Fruit fly (Drosophila melanogaster) whole organism, embryonic: ENCODE measurements around the gene CG13359.

Experiments used
- Aef1 ChIP-seq: fragments of 200-800 bp; sonication (Bioruptor generic); IDR thresholded peaks from 3 replicates; pipeline ENCODE4 v1.3.6; 2022; ENCODE audit warnings: missing biosample characterization, missing genetic modification characterization
- Atf-2 ChIP-seq: fragments of 200-800 bp; sonication (Bioruptor generic); optimal IDR thresholded peaks from 2 replicates; lab custom pipeline; 2016; ENCODE audit warnings: missing biosample characterization, missing genetic modification characterization
- Bgb ChIP-seq: fragments of 200-800 bp; sonication (Bioruptor generic); IDR thresholded peaks from 2 replicates; pipeline ENCODE4 v1.3.6; 2022; ENCODE audit warnings: missing biosample characterization, missing genetic modification characterization; ENCODE audit not compliant: partially characterized antibody
- CG11247 ChIP-seq: fragments of 200-800 bp; sonication (Bioruptor generic); IDR thresholded peaks from 2 replicates; pipeline ENCODE4 v1.3.6; 2022; ENCODE audit warnings: missing biosample characterization, missing genetic modification characterization
- CG11696 ChIP-seq: fragments of 200-800 bp; sonication (Bioruptor generic); IDR thresholded peaks from 2 replicates; pipeline ENCODE4 v1.3.6; 2022; ENCODE audit warnings: missing biosample characterization, missing genetic modification characterization
- CG12769 ChIP-seq: fragments of 200-800 bp; sonication (Bioruptor generic); optimal IDR thresholded peaks from 2 replicates; lab custom pipeline; 2019; ENCODE audit warnings: missing biosample characterization, mild to moderate bottlenecking, missing genetic modification characterization, moderate library complexity
- CG14014 ChIP-seq: fragments of 200-800 bp; sonication (Bioruptor generic); IDR thresholded peaks from 2 replicates; pipeline ENCODE4 v1.3.6; 2022; ENCODE audit warnings: missing biosample characterization, missing genetic modification characterization
- CG17912 ChIP-seq: fragments of 200-800 bp; sonication (Bioruptor generic); optimal IDR thresholded peaks from 2 replicates; lab custom pipeline; 2018; ENCODE audit warnings: missing biosample characterization, mild to moderate bottlenecking, missing genetic modification characterization
- CG3065 ChIP-seq: fragments of 200-800 bp; sonication (Bioruptor generic); optimal IDR thresholded peaks from 2 replicates; lab custom pipeline; 2016; ENCODE audit warnings: missing biosample characterization, missing genetic modification characterization
- CG31365 ChIP-seq: fragments of 200-800 bp; sonication (Bioruptor generic); optimal IDR thresholded peaks from 2 replicates; lab custom pipeline; 2018; ENCODE audit warnings: missing biosample characterization, mild to moderate bottlenecking, missing genetic modification characterization
- CG33213 ChIP-seq: fragments of 200-800 bp; sonication (Bioruptor generic); optimal IDR thresholded peaks from 3 replicates; lab custom pipeline; 2016; ENCODE audit warnings: missing biosample characterization, missing genetic modification characterization
- CG4282 ChIP-seq: fragments of 200-800 bp; sonication (Bioruptor generic); optimal IDR thresholded peaks from 2 replicates; lab custom pipeline; 2016; ENCODE audit warnings: missing biosample characterization, missing genetic modification characterization
- CG6854 ChIP-seq: fragments of 200-800 bp; sonication (Bioruptor generic); optimal IDR thresholded peaks from 3 replicates; lab custom pipeline; 2017; ENCODE audit warnings: missing biosample characterization, mild to moderate bottlenecking, missing genetic modification characterization
- CG7357 ChIP-seq: fragments of 200-800 bp; sonication (Bioruptor generic); IDR thresholded peaks from 3 replicates; pipeline ENCODE4 v1.3.6; 2022; ENCODE audit warnings: missing biosample characterization, missing genetic modification characterization
- CG7987 ChIP-seq: fragments of 200-800 bp; sonication (Bioruptor generic); optimal IDR thresholded peaks from 2 replicates; lab custom pipeline; 2018; ENCODE audit warnings: missing biosample characterization, mild to moderate bottlenecking, missing genetic modification characterization, moderate library complexity
- CG8290 ChIP-seq, 3 experiments: fragments of 200-800 bp; sonication (Bioruptor generic); optimal IDR thresholded peaks; 2 replicates each; lab custom pipeline; 2016 to 2019; ENCODE audit warnings: missing biosample characterization in 3 of 3, missing genetic modification characterization in 3 of 3, mild to moderate bottlenecking in 2 of 3, moderate library complexity in 1 of 3
- CG9609 ChIP-seq: fragments of 200-800 bp; sonication (Bioruptor generic); optimal IDR thresholded peaks from 3 replicates; lab custom pipeline; 2016; ENCODE audit warnings: missing biosample characterization, missing genetic modification characterization
- Drgx ChIP-seq: fragments of 200-800 bp; sonication (Bioruptor generic); IDR thresholded peaks from 2 replicates; pipeline ENCODE4 v1.3.6; 2022; ENCODE audit warnings: missing biosample characterization, missing genetic modification characterization
- E2f2 ChIP-seq: fragments of 200-800 bp; sonication (Bioruptor generic); IDR thresholded peaks from 2 replicates; pipeline ENCODE4 v1.3.6; 2022; ENCODE audit warnings: missing biosample characterization, missing genetic modification characterization
- Fer2 ChIP-seq: fragments of 200-800 bp; sonication (Bioruptor generic); optimal IDR thresholded peaks from 2 replicates; lab custom pipeline; 2018; ENCODE audit warnings: missing biosample characterization, mild to moderate bottlenecking, missing genetic modification characterization, moderate library complexity
- Fer3 ChIP-seq: fragments of 200-800 bp; sonication (Bioruptor generic); optimal IDR thresholded peaks from 2 replicates; lab custom pipeline; 2018; ENCODE audit warnings: missing biosample characterization, mild to moderate bottlenecking, missing genetic modification characterization, moderate library complexity
- H2.0 ChIP-seq: fragments of 200-800 bp; sonication (Bioruptor generic); IDR thresholded peaks from 2 replicates; pipeline ENCODE4 v1.3.6; 2022; ENCODE audit warnings: missing biosample characterization, missing genetic modification characterization
- Hr78 ChIP-seq, 2 experiments: fragments of 200-800 bp in 1 of 2; fragments of >200 bp in 1 of 2; sonication (Bioruptor generic) in 1 of 2; optimal IDR thresholded peaks; 2 replicates each; lab custom pipeline; 2017 to 2019; ENCODE audit warnings: missing biosample characterization in 2 of 2, missing genetic modification characterization in 2 of 2, mild to moderate bottlenecking in 1 of 2, moderate library complexity in 1 of 2
- Lim3 ChIP-seq: fragments of 200-800 bp; sonication (Bioruptor generic); IDR thresholded peaks from 2 replicates; pipeline ENCODE4 v1.3.6; 2022; ENCODE audit warnings: missing biosample characterization, missing genetic modification characterization
- Max ChIP-seq: fragments of 200-800 bp; sonication (Bioruptor generic); optimal IDR thresholded peaks from 2 replicates; lab custom pipeline; 2016; ENCODE audit warnings: missing biosample characterization, mild to moderate bottlenecking, missing genetic modification characterization
- Nf-YA ChIP-seq: fragments of 200-800 bp; sonication (Bioruptor generic); IDR thresholded peaks from 2 replicates; pipeline ENCODE4 v1.3.6; 2022; ENCODE audit warnings: missing biosample characterization, missing genetic modification characterization
- Opbp ChIP-seq: fragments of 200-800 bp; sonication (Bioruptor generic); IDR thresholded peaks from 3 replicates; pipeline ENCODE4 v1.3.6; 2022; ENCODE audit warnings: missing biosample characterization, missing genetic modification characterization; ENCODE audit not compliant: partially characterized antibody
- Poxn ChIP-seq: fragments of 200-800 bp; sonication (Bioruptor generic); IDR thresholded peaks from 2 replicates; pipeline ENCODE4 v1.3.6; 2022; ENCODE audit warnings: missing biosample characterization, missing genetic modification characterization
- Rfx ChIP-seq: fragments of 200-800 bp; sonication (Bioruptor generic); IDR thresholded peaks from 2 replicates; pipeline ENCODE4 v1.3.6; 2022; ENCODE audit warnings: missing biosample characterization, missing genetic modification characterization
- Spps ChIP-seq: fragments of 200-800 bp; sonication (Bioruptor generic); optimal IDR thresholded peaks from 2 replicates; lab custom pipeline; 2018; ENCODE audit warnings: missing biosample characterization, mild to moderate bottlenecking, missing genetic modification characterization
- Trl ChIP-seq, 3 experiments: fragments of >200 bp in 2 of 3; fragments of 200-800 bp in 1 of 3; sonication (Bioruptor generic) in 1 of 3; optimal IDR thresholded peaks; 2 replicates in 1 of 3; 3 replicates in 2 of 3; lab custom pipeline; 2016 to 2017; ENCODE audit warnings: missing biosample characterization in 1 of 3, missing genetic modification characterization in 1 of 3
- amos ChIP-seq: fragments of 200-800 bp; sonication (Bioruptor generic); IDR thresholded peaks from 2 replicates; pipeline ENCODE4 v1.3.6; 2022; ENCODE audit warnings: missing biosample characterization, missing genetic modification characterization; ENCODE audit not compliant: partially characterized antibody
- bsh ChIP-seq, 2 experiments: fragments of 200-800 bp; sonication (Bioruptor generic); optimal IDR thresholded peaks; 2 replicates each; lab custom pipeline; 2017 to 2018; ENCODE audit warnings: mild to moderate bottlenecking in 2 of 2, missing biosample characterization in 2 of 2, missing genetic modification characterization in 2 of 2, moderate library complexity in 1 of 2
- dati ChIP-seq: fragments of 200-800 bp; sonication (Bioruptor generic); IDR thresholded peaks from 2 replicates; pipeline ENCODE4 v1.3.6; 2022; ENCODE audit warnings: missing biosample characterization, missing genetic modification characterization
- disco-r ChIP-seq: fragments of 200-800 bp; sonication (Bioruptor generic); optimal IDR thresholded peaks from 2 replicates; lab custom pipeline; 2016; ENCODE audit warnings: missing biosample characterization, missing genetic modification characterization
- ewg ChIP-seq: fragments of 200-800 bp; sonication (Bioruptor generic); optimal IDR thresholded peaks from 3 replicates; lab custom pipeline; 2017; ENCODE audit warnings: mild to moderate bottlenecking, missing biosample characterization, missing genetic modification reagents, missing genetic modification characterization
- eyg ChIP-seq: fragments of 200-800 bp; sonication (Bioruptor generic); optimal IDR thresholded peaks from 3 replicates; lab custom pipeline; 2016; ENCODE audit warnings: missing biosample characterization, missing genetic modification characterization
- ham ChIP-seq: fragments of 200-800 bp; sonication (Bioruptor generic); IDR thresholded peaks from 2 replicates; pipeline ENCODE4 v1.3.6; 2022; ENCODE audit warnings: missing biosample characterization, missing genetic modification characterization
- hb ChIP-seq: fragments of 200-800 bp; sonication (Bioruptor generic); IDR thresholded peaks from 3 replicates; pipeline ENCODE4 v1.3.6; 2022; ENCODE audit warnings: missing biosample characterization, missing genetic modification characterization; ENCODE audit not compliant: partially characterized antibody
- jing ChIP-seq: fragments of 200-800 bp; sonication (Bioruptor generic); optimal IDR thresholded peaks from 2 replicates; lab custom pipeline; 2018; ENCODE audit warnings: missing biosample characterization, mild to moderate bottlenecking, missing genetic modification characterization
- jumu ChIP-seq: fragments of 200-800 bp; sonication (Bioruptor generic); optimal IDR thresholded peaks from 3 replicates; lab custom pipeline; 2016; ENCODE audit warnings: missing biosample characterization, missing genetic modification characterization
- lbe ChIP-seq: fragments of 200-800 bp; sonication (Bioruptor generic); optimal IDR thresholded peaks from 2 replicates; lab custom pipeline; 2016; ENCODE audit warnings: missing biosample characterization, mild to moderate bottlenecking, missing genetic modification characterization
- nmo ChIP-seq: fragments of 200-800 bp; sonication (Bioruptor generic); optimal IDR thresholded peaks from 2 replicates; lab custom pipeline; 2018; ENCODE audit warnings: missing biosample characterization, mild to moderate bottlenecking, missing genetic modification characterization, moderate library complexity
- nom ChIP-seq: fragments of 200-800 bp; sonication (Bioruptor generic); optimal IDR thresholded peaks from 2 replicates; lab custom pipeline; 2017; ENCODE audit warnings: missing biosample characterization, missing genetic modification characterization, mild to moderate bottlenecking, moderate library complexity, missing genetic modification reagents
- pros ChIP-seq: fragments of 200-800 bp; sonication (Bioruptor generic); optimal IDR thresholded peaks from 3 replicates; lab custom pipeline; 2019; ENCODE audit warnings: missing biosample characterization, mild to moderate bottlenecking, missing genetic modification characterization, moderate library complexity
- pum ChIP-seq: fragments of 200-800 bp; sonication (Bioruptor generic); optimal IDR thresholded peaks from 2 replicates; lab custom pipeline; 2016; ENCODE audit warnings: missing biosample characterization, missing genetic modification characterization
- run ChIP-seq: fragments of 200-800 bp; sonication (Bioruptor generic); optimal IDR thresholded peaks from 3 replicates; lab custom pipeline; 2018; ENCODE audit warnings: missing biosample characterization, mild to moderate bottlenecking, missing genetic modification characterization
- sd ChIP-seq: fragments of 200-800 bp; sonication (Bioruptor generic); optimal IDR thresholded peaks from 3 replicates; lab custom pipeline; 2018; ENCODE audit warnings: missing biosample characterization, mild to moderate bottlenecking, missing genetic modification characterization, moderate library complexity
- unc-4 ChIP-seq: fragments of 200-800 bp; sonication (Bioruptor generic); IDR thresholded peaks from 2 replicates; pipeline ENCODE4 v1.3.6; 2022; ENCODE audit warnings: missing biosample characterization, missing genetic modification characterization; ENCODE audit not compliant: partially characterized antibody

The CG13359 gene

DNA sequence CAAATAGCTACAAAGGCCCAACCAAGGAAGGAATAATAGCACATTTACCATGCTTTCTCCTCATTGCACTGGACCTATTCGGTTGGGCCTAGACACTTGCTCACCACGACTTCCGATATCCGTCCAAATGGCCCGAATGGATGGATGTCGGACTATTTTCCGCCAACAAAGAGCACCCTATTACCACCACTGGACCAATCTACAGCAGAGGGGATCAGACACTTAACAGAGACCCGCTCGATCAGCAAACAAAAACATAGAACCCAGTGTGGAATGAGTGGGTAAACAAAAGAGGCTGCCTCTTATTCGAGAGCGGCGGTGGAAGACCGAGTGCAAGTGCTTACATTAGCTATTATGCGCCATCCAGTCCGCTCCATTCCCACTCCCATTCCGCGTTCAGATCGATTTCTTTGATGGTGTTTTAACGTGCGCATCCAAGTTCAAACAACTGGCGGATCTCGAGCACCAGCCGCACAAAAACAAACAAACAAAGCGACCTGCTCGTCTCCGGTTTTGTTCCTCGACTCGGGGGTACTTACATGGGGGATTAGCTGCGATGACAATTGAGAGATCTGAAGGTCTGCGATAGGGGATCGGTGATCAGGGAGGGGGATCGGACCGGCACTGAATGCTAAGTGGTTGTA, 34.7 kb downstream of the CG13359 start (continued):
- no peak for TF ChIP-seq Trl (optimal IDR thresholded peaks at IDR 0.05; lab: Kevin White, UChicago)
- no peak for TF ChIP-seq Trl (GFP tag; optimal IDR thresholded peaks at IDR 0.05; lab: Kevin White, UChicago)
- no peak for TF ChIP-seq dati (GFP tag; lab: Robert Waterston, UW)
- TF ChIP-seq CG17912 (GFP tag; lab: Kevin White, UChicago): no peak
- no peak for TF ChIP-seq Bgb (GFP tag; lab: Robert Waterston, UW)
- TF ChIP-seq CG11696: no peak
- no peak for TF ChIP-seq Nf-YA (GFP tag; lab: Robert Waterston, UW)
- TF ChIP-seq jumu: no peak
- TF ChIP-seq CG33213 (GFP tag; lab: Kevin White, UChicago): no peak
- TF ChIP-seq eyg (GFP tag; lab: Kevin White, UChicago): no peak
- TF ChIP-seq pum: no peak
- no peak for TF ChIP-seq nmo (GFP tag; lab: Kevin White, UChicago)
- no peak for TF ChIP-seq CG4282 (GFP tag; lab: Kevin White, UChicago)
- TF ChIP-seq run (tag; lab: Kevin White, UChicago): no peak
- no peak for TF ChIP-seq amos (GFP tag; lab: Robert Waterston, UW)
- TF ChIP-seq jing (GFP tag; lab: Kevin White, UChicago): no peak
- no peak for TF ChIP-seq hb (GFP tag; lab: Robert Waterston, UW)
- TF ChIP-seq Opbp (GFP tag; lab: Robert Waterston, UW): no peak
- TF ChIP-seq sd (tag; lab: Kevin White, UChicago): no peak
- TF ChIP-seq disco-r (GFP tag; lab: Kevin White, UChicago): no peak
- TF ChIP-seq Poxn: no peak
- no peak for TF ChIP-seq Rfx (GFP tag; lab: Robert Waterston, UW)
- no peak for TF ChIP-seq H2.0 (GFP tag; lab: Robert Waterston, UW)
- TF ChIP-seq Lim3 (GFP tag; lab: Robert Waterston, UW): no peak
- no peak for TF ChIP-seq CG8290 (GFP tag; optimal IDR thresholded peaks at IDR 0.05; lab: Kevin White, UChicago)
- TF ChIP-seq CG8290 (tag; optimal IDR thresholded peaks at IDR 0.05; lab: Kevin White, UChicago): peak in 1 of 2 experiments; percentile 30
- TF ChIP-seq CG31365 (tag; lab: Kevin White, UChicago): no peak
- no peak for TF ChIP-seq bsh (GFP tag; optimal IDR thresholded peaks at IDR 0.05; lab: Kevin White, UChicago)
- TF ChIP-seq E2f2 (GFP tag; lab: Robert Waterston, UW): no peak
- TF ChIP-seq ewg (GFP tag; lab: Kevin White, UChicago): no peak
- TF ChIP-seq CG11247 (GFP tag; lab: Robert Waterston, UW): no peak
- TF ChIP-seq CG6854 (GFP tag; lab: Kevin White, UChicago): no peak
- TF ChIP-seq CG7357 (GFP tag; lab: Robert Waterston, UW): no peak
- TF ChIP-seq Fer2 (tag; lab: Kevin White, UChicago): no peak
- no peak for TF ChIP-seq CG3065
- no peak for TF ChIP-seq Max (GFP tag; lab: Kevin White, UChicago)
- TF ChIP-seq Drgx (GFP tag; lab: Robert Waterston, UW): no peak
- TF ChIP-seq CG9609 (GFP tag; lab: Kevin White, UChicago): no peak
- no peak for TF ChIP-seq Fer3 (tag; lab: Kevin White, UChicago)
- TF ChIP-seq lbe (GFP tag; lab: Kevin White, UChicago): no peak
- TF ChIP-seq Atf-2 (GFP tag; lab: Kevin White, UChicago): no peak
- TF ChIP-seq nom (GFP tag; lab: Kevin White, UChicago): no peak
- peak in 1 of 2 experiments; percentile 26 for TF ChIP-seq Hr78 (GFP tag; optimal IDR thresholded peaks at IDR 0.05; lab: Kevin White, UChicago)
- no peak for TF ChIP-seq ham (GFP tag; lab: Robert Waterston, UW)
- peak; percentile 16 for TF ChIP-seq Spps (tag; lab: Kevin White, UChicago)
- TF ChIP-seq CG12769 (tag; lab: Kevin White, UChicago): peak; percentile 40
- TF ChIP-seq Aef1 (GFP tag; lab: Robert Waterston, UW): no peak
- TF ChIP-seq CG14014: no peak
- TF ChIP-seq unc-4 (GFP tag; lab: Robert Waterston, UW): no peak
- TF ChIP-seq CG7987 (GFP tag; lab: Kevin White, UChicago): no peak
- peak; percentile 33 for TF ChIP-seq pros
